Worm (Caenorhabditis elegans) whole organism, mixed stage, embryonic: ENCODE data around the gene gmps-1.

Experiments used
- M03D4.4 ChIP-seq: sonication (generic microtip); optimal IDR thresholded peaks from 2 replicates; lab custom pipeline; 2017; ENCODE audit warnings: mild to moderate bottlenecking, missing genetic modification characterization, missing compliant biosample characterization
- bed-3 ChIP-seq: fragments of 200-800 bp; sonication (Bioruptor generic); optimal IDR thresholded peaks from 3 replicates; lab custom pipeline; 2018; ENCODE audit warnings: mild to moderate bottlenecking, missing genetic modification characterization, moderate library complexity, missing compliant biosample characterization
- blmp-1 ChIP-seq: fragments of 150-350 bp; optimal IDR thresholded peaks from 2 replicates; lab custom pipeline; 2014; ENCODE audit warnings: missing biosample characterization, missing genetic modification characterization
- ceh-39 ChIP-seq: fragments of 150-350 bp; optimal IDR thresholded peaks from 2 replicates; lab custom pipeline; 2014; ENCODE audit warnings: missing biosample characterization, missing genetic modification characterization
- ceh-43 ChIP-seq: fragments of 200-800 bp; sonication (Bioruptor generic); optimal IDR thresholded peaks from 2 replicates; lab custom pipeline; 2018; ENCODE audit warnings: mild to moderate bottlenecking, missing genetic modification characterization, moderate library complexity, missing compliant biosample characterization
- ceh-83 ChIP-seq: fragments of 200-800 bp; sonication (Bioruptor generic); optimal IDR thresholded peaks from 2 replicates; lab custom pipeline; 2018; ENCODE audit warnings: mild to moderate bottlenecking, missing genetic modification characterization, missing compliant biosample characterization
- ces-1 ChIP-seq: fragments of 150-350 bp; optimal IDR thresholded peaks from 2 replicates; lab custom pipeline; 2014; ENCODE audit warnings: missing biosample characterization, missing genetic modification reagents, missing genetic modification characterization
- cnd-1 ChIP-seq: fragments of 200-800 bp; sonication (Bioruptor generic); optimal IDR thresholded peaks from 2 replicates; lab custom pipeline; 2018; ENCODE audit warnings: mild to moderate bottlenecking, missing genetic modification characterization, missing compliant biosample characterization
- drap-1 ChIP-seq: fragments of 200-800 bp; sonication (Bioruptor generic); optimal IDR thresholded peaks from 3 replicates; lab custom pipeline; 2018; ENCODE audit warnings: mild to moderate bottlenecking, missing genetic modification characterization, missing compliant biosample characterization
- elt-1 ChIP-seq: sonication (generic microtip); optimal IDR thresholded peaks from 2 replicates; lab custom pipeline; 2017; ENCODE audit warnings: missing genetic modification characterization, mild to moderate bottlenecking, missing compliant biosample characterization, antibody characterized with exemption, moderate library complexity, borderline replicate concordance; ENCODE audit not compliant: insufficient read depth
- elt-3 ChIP-seq: fragments of 150-350 bp; optimal IDR thresholded peaks from 2 replicates; lab custom pipeline; 2014; ENCODE audit warnings: missing biosample characterization, missing genetic modification characterization
- flh-1 ChIP-seq: fragments of 200-800 bp; sonication (Bioruptor generic); optimal IDR thresholded peaks from 2 replicates; lab custom pipeline; 2018; ENCODE audit warnings: mild to moderate bottlenecking, missing genetic modification characterization, moderate library complexity, missing compliant biosample characterization
- ham-2 ChIP-seq: fragments of 200-800 bp; sonication (Bioruptor generic); optimal IDR thresholded peaks from 2 replicates; lab custom pipeline; 2018; ENCODE audit warnings: mild to moderate bottlenecking, missing genetic modification characterization, missing compliant biosample characterization
- hlh-1 ChIP-seq: fragments of 150-350 bp; optimal IDR thresholded peaks from 2 replicates; lab custom pipeline; 2014; ENCODE audit warnings: missing biosample characterization, missing genetic modification reagents, missing genetic modification characterization
- lin-13 ChIP-seq: fragments of 150-350 bp; optimal IDR thresholded peaks from 2 replicates; lab custom pipeline; 2014; ENCODE audit warnings: missing biosample characterization, missing genetic modification characterization
- lin-32 ChIP-seq: fragments of 200-800 bp; sonication (Bioruptor generic); optimal IDR thresholded peaks from 2 replicates; lab custom pipeline; 2018; ENCODE audit warnings: mild to moderate bottlenecking, missing genetic modification characterization, missing compliant biosample characterization
- lsy-2 ChIP-seq: fragments of 150-350 bp; optimal IDR thresholded peaks from 2 replicates; lab custom pipeline; 2014; ENCODE audit warnings: missing biosample characterization, missing genetic modification characterization
- mab-5 ChIP-seq: fragments of 150-350 bp; optimal IDR thresholded peaks from 2 replicates; lab custom pipeline; 2014; ENCODE audit warnings: missing biosample characterization, missing genetic modification characterization
- mep-1 ChIP-seq: fragments of 150-350 bp; optimal IDR thresholded peaks from 2 replicates; lab custom pipeline; 2017; ENCODE audit warnings: missing biosample characterization, missing genetic modification reagents, missing genetic modification characterization, inconsistent platforms
- mls-2 ChIP-seq: sonication (generic microtip); optimal IDR thresholded peaks from 2 replicates; lab custom pipeline; 2016; ENCODE audit warnings: mild to moderate bottlenecking, missing genetic modification characterization, moderate library complexity, missing compliant biosample characterization
- nhr-12 ChIP-seq: fragments of 150-350 bp; optimal IDR thresholded peaks from 2 replicates; lab custom pipeline; 2014; ENCODE audit warnings: missing biosample characterization, missing genetic modification characterization
- nhr-2 ChIP-seq: fragments of 150-350 bp; optimal IDR thresholded peaks from 2 replicates; lab custom pipeline; 2014; ENCODE audit warnings: missing biosample characterization, missing genetic modification characterization
- nhr-237 ChIP-seq: fragments of 150-350 bp; optimal IDR thresholded peaks from 2 replicates; lab custom pipeline; 2014; ENCODE audit warnings: missing biosample characterization, missing genetic modification characterization
- nhr-28 ChIP-seq: fragments of 150-350 bp; optimal IDR thresholded peaks from 2 replicates; lab custom pipeline; 2014; ENCODE audit warnings: missing biosample characterization, missing genetic modification characterization
- nhr-76 ChIP-seq: sonication (generic microtip); optimal IDR thresholded peaks from 2 replicates; lab custom pipeline; 2017; ENCODE audit warnings: missing biosample characterization, missing genetic modification characterization
- pha-4 ChIP-seq: fragments of 150-350 bp; optimal IDR thresholded peaks from 2 replicates; lab custom pipeline; 2018; ENCODE audit warnings: missing biosample characterization, missing genetic modification reagents, missing genetic modification characterization
- sem-2 ChIP-seq: fragments of 200-800 bp; sonication (Bioruptor generic); optimal IDR thresholded peaks from 2 replicates; lab custom pipeline; 2018; ENCODE audit warnings: mild to moderate bottlenecking, missing genetic modification characterization, missing compliant biosample characterization
- snpc-4 ChIP-seq: fragments of 150-350 bp; optimal IDR thresholded peaks from 2 replicates; lab custom pipeline; 2014; ENCODE audit warnings: missing biosample characterization, missing genetic modification characterization
- sptf-1 ChIP-seq: sonication (generic microtip); optimal IDR thresholded peaks from 2 replicates; lab custom pipeline; 2017; ENCODE audit warnings: mild to moderate bottlenecking, missing genetic modification characterization, moderate library complexity, missing compliant biosample characterization
- tbx-8 ChIP-seq: fragments of 200-800 bp; sonication (Bioruptor generic); optimal IDR thresholded peaks from 2 replicates; lab custom pipeline; 2018; ENCODE audit warnings: mild to moderate bottlenecking, missing genetic modification characterization, moderate library complexity, missing compliant biosample characterization
- unc-120 ChIP-seq: sonication (generic microtip); optimal IDR thresholded peaks from 2 replicates; lab custom pipeline; 2017; ENCODE audit warnings: missing genetic modification characterization, missing compliant biosample characterization; ENCODE audit not compliant: poor library complexity, severe bottlenecking
- unc-39 ChIP-seq: fragments of 150-350 bp; optimal IDR thresholded peaks from 2 replicates; lab custom pipeline; 2014; ENCODE audit warnings: missing biosample characterization, missing genetic modification characterization
- unc-62 ChIP-seq: fragments of 150-350 bp; optimal IDR thresholded peaks from 2 replicates; lab custom pipeline; 2014; ENCODE audit warnings: missing biosample characterization, missing genetic modification reagents, missing genetic modification characterization
- zip-8 ChIP-seq: fragments of 150-350 bp; optimal IDR thresholded peaks from 2 replicates; lab custom pipeline; 2014; ENCODE audit warnings: missing biosample characterization, missing genetic modification characterization
- ztf-11 ChIP-seq: fragments of 150-350 bp; optimal IDR thresholded peaks from 2 replicates; lab custom pipeline; 2014; ENCODE audit warnings: missing biosample characterization, missing genetic modification characterization

The gmps-1 gene

ce11 chrII:10880625-10881024 lies 12.1 kb upstream of the gmps-1 start, which contains the start of gene lurp-1:
lurp-1 (plus strand) TSS chrII:10880925.
- TF ChIP-seq drap-1 (GFP tag; lab: Kevin White, UChicago) (no peak), tbx-8 (GFP tag; lab: Kevin White, UChicago) (no peak), lsy-2 (tag; lab: Kevin White, UChicago) (no peak), hlh-1 (tag; lab: Kevin White, UChicago) (no peak)

ce11 chrII:10873631-10874030 lies 5.1 kb upstream of the gmps-1 start, which contains the start of gene orc-2:
orc-2 (plus strand) TSS chrII:10873931.
- TF ChIP-seq tbx-8 (GFP tag; lab: Kevin White, UChicago): no peak
- TF ChIP-seq nhr-12 (tag; lab: Kevin White, UChicago): no peak
- TF ChIP-seq sptf-1 (tag; lab: Kevin White, UChicago): no peak
- no peak for TF ChIP-seq ces-1
- TF ChIP-seq ceh-43 (GFP tag; lab: Kevin White, UChicago): no peak
- no peak for TF ChIP-seq M03D4.4
- no peak for TF ChIP-seq sem-2 (GFP tag; lab: Kevin White, UChicago)
- no peak for TF ChIP-seq nhr-28 (tag; lab: Kevin White, UChicago)
- TF ChIP-seq ceh-39 (tag; lab: Kevin White, UChicago): no peak
- TF ChIP-seq lsy-2 (tag; lab: Kevin White, UChicago): no peak
- TF ChIP-seq lin-32 (GFP tag; lab: Kevin White, UChicago): no peak
- TF ChIP-seq pha-4 (tag; lab: Kevin White, UChicago): no peak
- TF ChIP-seq mep-1: no peak
- TF ChIP-seq drap-1 (GFP tag; lab: Kevin White, UChicago): no peak
- no peak for TF ChIP-seq nhr-237 (tag; lab: Kevin White, UChicago)
- TF ChIP-seq snpc-4: no peak
- no peak for TF ChIP-seq mls-2 (tag; lab: Kevin White, UChicago)

ce11 chrII:10872541-10872940 lies 4.0 kb upstream of the gmps-1 start, which contains the start of the genes cyn-4 and copz-1:
cyn-4 (minus strand) TSS chrII:10872611.
copz-1 (plus strand) TSS chrII:10872879.
- TF ChIP-seq unc-39 (no peak), nhr-76 (no peak), nhr-12 (tag; lab: Kevin White, UChicago) (no peak), unc-62 (GFP tag; lab: Kevin White, UChicago) (no peak), nhr-28 (tag; lab: Kevin White, UChicago) (no peak), nhr-2 (tag; lab: Kevin White, UChicago) (peak; percentile 2), blmp-1 (tag; lab: Kevin White, UChicago) (no peak), ztf-11 (tag; lab: Kevin White, UChicago) (no peak), nhr-237 (tag; lab: Kevin White, UChicago) (peak; percentile 28), snpc-4 (no peak), ceh-43 (GFP tag; lab: Kevin White, UChicago) (no peak), lin-32 (GFP tag; lab: Kevin White, UChicago) (no peak), zip-8 (no peak), unc-120 (tag; lab: Kevin White, UChicago) (no peak), hlh-1 (tag; lab: Kevin White, UChicago) (peak; percentile 3), ceh-39 (tag; lab: Kevin White, UChicago) (peak; percentile 67), ces-1 (peak; percentile 81), ham-2 (GFP tag; lab: Kevin White, UChicago) (no peak), elt-1 (no peak), sem-2 (GFP tag; lab: Kevin White, UChicago) (no peak), mls-2 (tag; lab: Kevin White, UChicago) (peak; percentile 41), lsy-2 (tag; lab: Kevin White, UChicago) (peak; percentile 78), drap-1 (GFP tag; lab: Kevin White, UChicago) (no peak), mep-1 (peak; percentile 61), sptf-1 (tag; lab: Kevin White, UChicago) (peak; percentile 49), M03D4.4 (no peak), ceh-83 (no peak), cnd-1 (tag; lab: Kevin White, UChicago) (no peak), lin-13 (tag; lab: Kevin White, UChicago) (peak; percentile 43), elt-3 (tag; lab: Kevin White, UChicago) (no peak), tbx-8 (GFP tag; lab: Kevin White, UChicago) (no peak), pha-4 (tag; lab: Kevin White, UChicago) (peak; percentile 75), bed-3 (GFP tag; lab: Kevin White, UChicago) (no peak), mab-5 (tag; lab: Kevin White, UChicago) (no peak), flh-1 (no peak)
- TF ChIP-seq, all 35 proteins: peak for 11
